Fruit fly (Drosophila melanogaster) whole organism, pupa: Measurements from ENCODE around the gene CG31751.

Experiments used
- CG10348 ChIP-seq: fragments of 200-800 bp; sonication (Bioruptor generic); IDR thresholded peaks from 2 replicates; pipeline ENCODE4 v1.3.6; 2022; ENCODE audit warnings: missing biosample characterization, missing genetic modification characterization
- CG15710 ChIP-seq: fragments of 200-800 bp; sonication (Bioruptor generic); optimal IDR thresholded peaks from 2 replicates; lab custom pipeline; 2018; ENCODE audit warnings: missing biosample characterization, mild to moderate bottlenecking, missing genetic modification characterization, moderate library complexity
- CG32121 ChIP-seq: fragments of 200-800 bp; sonication (Bioruptor generic); IDR thresholded peaks from 2 replicates; pipeline ENCODE4 v1.3.6; 2022; ENCODE audit warnings: missing biosample characterization, missing genetic modification characterization
- CG4496 ChIP-seq: fragments of 200-800 bp; sonication (Bioruptor generic); IDR thresholded peaks from 3 replicates; pipeline ENCODE4 v1.3.6; 2022; ENCODE audit warnings: missing biosample characterization, missing genetic modification characterization
- CG8159 ChIP-seq: fragments of 200-800 bp; sonication (Bioruptor generic); optimal IDR thresholded peaks from 3 replicates; lab custom pipeline; 2018; ENCODE audit warnings: missing biosample characterization, mild to moderate bottlenecking, missing genetic modification characterization, moderate library complexity
- CG9948 ChIP-seq: fragments of 200-800 bp; sonication (Bioruptor generic); optimal IDR thresholded peaks from 2 replicates; lab custom pipeline; 2018; ENCODE audit warnings: missing biosample characterization, mild to moderate bottlenecking, missing genetic modification characterization, moderate library complexity
- EcR ChIP-seq: fragments of 200-800 bp; sonication (Bioruptor generic); optimal IDR thresholded peaks from 3 replicates; lab custom pipeline; 2019; ENCODE audit warnings: missing biosample characterization, missing genetic modification characterization, mild to moderate bottlenecking, moderate library complexity, missing genetic modification reagents
- Pif1A ChIP-seq: fragments of 200-800 bp; sonication (Bioruptor generic); optimal IDR thresholded peaks from 3 replicates; lab custom pipeline; 2016; ENCODE audit warnings: missing biosample characterization, missing genetic modification characterization
- Pif1B ChIP-seq: fragments of 200-800 bp; sonication (Bioruptor generic); optimal IDR thresholded peaks from 3 replicates; lab custom pipeline; 2016; ENCODE audit warnings: missing biosample characterization, missing genetic modification characterization
- fd96Ca ChIP-seq: fragments of 200-800 bp; sonication (Bioruptor generic); IDR thresholded peaks from 3 replicates; pipeline ENCODE4 v1.3.6; 2022; ENCODE audit warnings: missing biosample characterization, missing genetic modification characterization
- gl ChIP-seq: fragments of 200-800 bp; sonication (Bioruptor generic); optimal IDR thresholded peaks from 2 replicates; lab custom pipeline; 2018; ENCODE audit warnings: missing biosample characterization, mild to moderate bottlenecking, missing genetic modification characterization
- rn ChIP-seq: fragments of 200-800 bp; sonication (Bioruptor generic); IDR thresholded peaks from 2 replicates; pipeline ENCODE4 v1.3.6; 2022; ENCODE audit warnings: missing biosample characterization, missing genetic modification characterization

- TF ChIP-seq Pif1B (GFP tag; lab: Kevin White, UChicago): no peak
- no peak for TF ChIP-seq Pif1A (GFP tag; lab: Kevin White, UChicago)
- TF ChIP-seq EcR: no peak
- 0 out of 2 replicates have a peak, but pooled peaks have one; percentile 6 for TF ChIP-seq CG10348 (GFP tag; lab: Robert Waterston, UW)
- TF ChIP-seq CG8159 (tag; lab: Kevin White, UChicago): no peak
- TF ChIP-seq CG32121 (GFP tag; lab: Robert Waterston, UW): no peak
- TF ChIP-seq fd96Ca (GFP tag; lab: Robert Waterston, UW): no peak
- peak; percentile 46; the same call in 1 of the 3 replicates for TF ChIP-seq CG4496 (GFP tag; lab: Robert Waterston, UW)
- TF ChIP-seq gl (tag; lab: Kevin White, UChicago): no peak
- no peak for TF ChIP-seq rn
- TF ChIP-seq CG15710 (tag; lab: Kevin White, UChicago): no peak
- no peak for TF ChIP-seq CG9948 (tag; lab: Kevin White, UChicago)
Observed at dm6 chr2L:18676948-18677820, at the start of gene CG31751, which contains the start of gene Mst36Fa.
